Fruit fly (Drosophila melanogaster) whole organism, embryonic: ENCODE results near the gene Obp83g.

ENCODE experiments used
- Ada2b ChIP-seq: fragments of 200-800 bp; sonication (Bioruptor generic); IDR thresholded peaks from 2 replicates; pipeline ENCODE4 v1.3.6; 2022; ENCODE audit warnings: missing biosample characterization, missing genetic modification characterization
- Asciz ChIP-seq: fragments of 200-800 bp; sonication (Bioruptor generic); optimal IDR thresholded peaks from 2 replicates; lab custom pipeline; 2017; ENCODE audit warnings: missing biosample characterization, mild to moderate bottlenecking, missing genetic modification characterization, missing genetic modification reagents
- B-H1 ChIP-seq: fragments of 200-800 bp; sonication (Bioruptor generic); IDR thresholded peaks from 3 replicates; pipeline ENCODE4 v1.3.6; 2022; ENCODE audit warnings: missing biosample characterization, missing genetic modification characterization
- CG10209 ChIP-seq: fragments of 200-800 bp; sonication (Bioruptor generic); optimal IDR thresholded peaks from 3 replicates; lab custom pipeline; 2017; ENCODE audit warnings: missing biosample characterization, mild to moderate bottlenecking, missing genetic modification characterization, missing genetic modification reagents
- CG10366 ChIP-seq: fragments of 200-800 bp; sonication (Bioruptor generic); IDR thresholded peaks from 2 replicates; pipeline ENCODE4 v1.3.6; 2022; ENCODE audit warnings: missing biosample characterization, missing genetic modification characterization
- CG11093 ChIP-seq: fragments of 200-800 bp; sonication (Bioruptor generic); IDR thresholded peaks from 3 replicates; pipeline ENCODE4 v1.3.6; 2022; ENCODE audit warnings: missing biosample characterization, missing genetic modification characterization
- CG11247 ChIP-seq: fragments of 200-800 bp; sonication (Bioruptor generic); IDR thresholded peaks from 2 replicates; pipeline ENCODE4 v1.3.6; 2022; ENCODE audit warnings: missing biosample characterization, missing genetic modification characterization
- CG11398 ChIP-seq: fragments of 200-800 bp; sonication (Bioruptor generic); optimal IDR thresholded peaks from 2 replicates; lab custom pipeline; 2016; ENCODE audit warnings: missing biosample characterization, missing genetic modification characterization
- CG11504 ChIP-seq: fragments of 200-800 bp; sonication (Bioruptor generic); optimal IDR thresholded peaks from 3 replicates; lab custom pipeline; 2019; ENCODE audit warnings: missing biosample characterization, mild to moderate bottlenecking, missing genetic modification characterization, moderate library complexity
- CG14050 ChIP-seq: fragments of 200-800 bp; sonication (Bioruptor generic); IDR thresholded peaks from 3 replicates; pipeline ENCODE4 v1.3.6; 2022; ENCODE audit warnings: missing biosample characterization, missing genetic modification characterization
- CG15514 ChIP-seq: fragments of 200-800 bp; sonication (Bioruptor generic); optimal IDR thresholded peaks from 3 replicates; lab custom pipeline; 2017; ENCODE audit warnings: missing biosample characterization, missing genetic modification characterization, mild to moderate bottlenecking, moderate library complexity, missing genetic modification reagents
- CG15601 ChIP-seq: fragments of 200-800 bp; sonication (Bioruptor generic); optimal IDR thresholded peaks from 3 replicates; lab custom pipeline; 2019; ENCODE audit warnings: missing biosample characterization, mild to moderate bottlenecking, missing genetic modification characterization, moderate library complexity
- CG17359 ChIP-seq: fragments of 200-800 bp; sonication (Bioruptor generic); optimal IDR thresholded peaks from 3 replicates; lab custom pipeline; 2018; ENCODE audit warnings: missing biosample characterization, mild to moderate bottlenecking, missing genetic modification characterization, moderate library complexity
- CG17568 ChIP-seq: fragments of 200-800 bp; sonication (Bioruptor generic); optimal IDR thresholded peaks from 2 replicates; lab custom pipeline; 2018; ENCODE audit warnings: missing biosample characterization, mild to moderate bottlenecking, missing genetic modification characterization, moderate library complexity
- CG18764 ChIP-seq: fragments of 200-800 bp; sonication (Bioruptor generic); optimal IDR thresholded peaks from 3 replicates; lab custom pipeline; 2016; ENCODE audit warnings: missing biosample characterization, missing genetic modification characterization
- CG2199 ChIP-seq: fragments of 200-800 bp; sonication (Bioruptor generic); IDR thresholded peaks from 3 replicates; pipeline ENCODE4 v1.3.6; 2022; ENCODE audit warnings: missing biosample characterization, missing genetic modification characterization
- CG34224 ChIP-seq: fragments of 200-800 bp; sonication (Bioruptor generic); IDR thresholded peaks from 3 replicates; pipeline ENCODE4 v1.3.6; 2022; ENCODE audit warnings: missing biosample characterization, missing genetic modification characterization; ENCODE audit not compliant: partially characterized antibody
- CG4854 ChIP-seq: fragments of 200-800 bp; sonication (Bioruptor generic); optimal IDR thresholded peaks from 2 replicates; lab custom pipeline; 2016; ENCODE audit warnings: missing biosample characterization, missing genetic modification characterization, inconsistent platforms
- CG6175 ChIP-seq: fragments of 200-800 bp; sonication (Bioruptor generic); IDR thresholded peaks from 3 replicates; pipeline ENCODE4 v1.3.6; 2022; ENCODE audit warnings: missing biosample characterization, missing genetic modification characterization
- CG7786 ChIP-seq: fragments of 200-800 bp; sonication (Bioruptor generic); optimal IDR thresholded peaks from 2 replicates; lab custom pipeline; 2016; ENCODE audit warnings: missing biosample characterization, missing genetic modification characterization
- CG7839 ChIP-seq: fragments of 200-800 bp; sonication (Bioruptor generic); optimal IDR thresholded peaks from 3 replicates; lab custom pipeline; 2018; ENCODE audit warnings: missing biosample characterization, mild to moderate bottlenecking, missing genetic modification characterization, moderate library complexity
- CoRest ChIP-seq: fragments of 200-800 bp; sonication (Bioruptor generic); optimal IDR thresholded peaks from 3 replicates; lab custom pipeline; 2018; ENCODE audit warnings: missing biosample characterization, mild to moderate bottlenecking, missing genetic modification characterization, moderate library complexity
- D19B ChIP-seq: fragments of 200-800 bp; sonication (Bioruptor generic); optimal IDR thresholded peaks from 2 replicates; lab custom pipeline; 2017; ENCODE audit warnings: missing biosample characterization, mild to moderate bottlenecking, missing genetic modification characterization
- Doc2 ChIP-seq: fragments of 200-800 bp; sonication (Bioruptor generic); IDR thresholded peaks from 2 replicates; pipeline ENCODE4 v1.3.6; 2022; ENCODE audit warnings: missing biosample characterization, missing genetic modification characterization
- Fer1 ChIP-seq: fragments of 200-800 bp; sonication (Bioruptor generic); optimal IDR thresholded peaks from 2 replicates; lab custom pipeline; 2017; ENCODE audit warnings: missing biosample characterization, mild to moderate bottlenecking, missing genetic modification characterization
- Fer3 ChIP-seq: fragments of 200-800 bp; sonication (Bioruptor generic); optimal IDR thresholded peaks from 2 replicates; lab custom pipeline; 2018; ENCODE audit warnings: missing biosample characterization, mild to moderate bottlenecking, missing genetic modification characterization, moderate library complexity
- Gug ChIP-seq: fragments of 200-800 bp; sonication (Bioruptor generic); IDR thresholded peaks from 4 replicates; pipeline ENCODE4 v1.3.6; 2022; ENCODE audit warnings: missing biosample characterization, missing genetic modification characterization
- H15 ChIP-seq: fragments of 200-800 bp; sonication (Bioruptor generic); IDR thresholded peaks from 3 replicates; pipeline ENCODE4 v1.3.6; 2022; ENCODE audit warnings: missing biosample characterization, missing genetic modification characterization
- Hmx ChIP-seq: fragments of 200-800 bp; sonication (Bioruptor generic); optimal IDR thresholded peaks from 2 replicates; lab custom pipeline; 2016; ENCODE audit warnings: missing biosample characterization, missing genetic modification characterization
- Hr51 ChIP-seq, 2 experiments: fragments of 200-800 bp; sonication (Bioruptor generic); optimal IDR thresholded peaks; 2 replicates in 1 of 2; 3 replicates in 1 of 2; lab custom pipeline; 2016 to 2018; ENCODE audit warnings: missing biosample characterization in 2 of 2, missing genetic modification characterization in 2 of 2, mild to moderate bottlenecking in 1 of 2, moderate library complexity in 1 of 2
- Med ChIP-seq: fragments of 200-800 bp; sonication (Bioruptor generic); peaks from one replicate; lab custom pipeline; 2016; ENCODE audit warnings: missing biosample characterization, missing genetic modification characterization, mild to moderate bottlenecking, inconsistent platforms, moderate library complexity
- Mrtf ChIP-seq: fragments of 200-800 bp; sonication (Bioruptor generic); IDR thresholded peaks from 3 replicates; pipeline ENCODE4 v1.3.6; 2022; ENCODE audit warnings: missing biosample characterization, missing genetic modification characterization
- Xbp1 ChIP-seq: fragments of 200-800 bp; sonication (Bioruptor generic); optimal IDR thresholded peaks from 3 replicates; lab custom pipeline; 2016; ENCODE audit warnings: missing biosample characterization, mild to moderate bottlenecking, missing genetic modification characterization
- Xrp1 ChIP-seq: fragments of 200-800 bp; sonication (Bioruptor generic); IDR thresholded peaks from 2 replicates; pipeline ENCODE4 v1.3.6; 2022; ENCODE audit warnings: missing biosample characterization, missing genetic modification characterization
- bigmax ChIP-seq: fragments of 200-800 bp; sonication (Bioruptor generic); optimal IDR thresholded peaks from 2 replicates; lab custom pipeline; 2018; ENCODE audit warnings: missing biosample characterization, mild to moderate bottlenecking, missing genetic modification characterization
- cas ChIP-seq: fragments of 200-800 bp; sonication (Bioruptor generic); IDR thresholded peaks from 2 replicates; pipeline ENCODE4 v1.3.6; 2022; ENCODE audit warnings: missing biosample characterization, missing genetic modification characterization
- cg ChIP-seq: fragments of 200-800 bp; sonication (Bioruptor generic); optimal IDR thresholded peaks from 3 replicates; lab custom pipeline; 2019; ENCODE audit warnings: missing biosample characterization, mild to moderate bottlenecking, missing genetic modification characterization, moderate library complexity
- eve ChIP-seq, 2 experiments: fragments of >200 bp; optimal IDR thresholded peaks; 2 replicates each; lab custom pipeline; 2017; ENCODE audit warnings: missing biosample characterization in 2 of 2, missing genetic modification characterization in 2 of 2
- fd64A ChIP-seq: fragments of 200-800 bp; sonication (Bioruptor generic); optimal IDR thresholded peaks from 3 replicates; lab custom pipeline; 2018; ENCODE audit warnings: missing biosample characterization, mild to moderate bottlenecking, missing genetic modification characterization
- fru ChIP-seq: fragments of >200 bp; optimal IDR thresholded peaks from 2 replicates; lab custom pipeline; 2017
- hb ChIP-seq: fragments of 200-800 bp; sonication (Bioruptor generic); IDR thresholded peaks from 3 replicates; pipeline ENCODE4 v1.3.6; 2022; ENCODE audit warnings: missing biosample characterization, missing genetic modification characterization; ENCODE audit not compliant: partially characterized antibody
- kah ChIP-seq: fragments of 200-800 bp; sonication (Bioruptor generic); optimal IDR thresholded peaks from 2 replicates; lab custom pipeline; 2018; ENCODE audit warnings: missing biosample characterization, mild to moderate bottlenecking, missing genetic modification characterization
- lilli ChIP-seq: fragments of 200-800 bp; sonication (Bioruptor generic); optimal IDR thresholded peaks from 3 replicates; lab custom pipeline; 2016; ENCODE audit warnings: missing biosample characterization, missing genetic modification characterization
- mld ChIP-seq: fragments of 200-800 bp; sonication (Bioruptor generic); IDR thresholded peaks from 3 replicates; pipeline ENCODE4 v1.3.6; 2022; ENCODE audit warnings: missing biosample characterization, missing genetic modification characterization; ENCODE audit not compliant: partially characterized antibody
- pnt ChIP-seq: fragments of 200-800 bp; sonication (Bioruptor generic); optimal IDR thresholded peaks from 3 replicates; lab custom pipeline; 2016; ENCODE audit warnings: missing biosample characterization, missing genetic modification characterization
- trh ChIP-seq: fragments of 200-800 bp; sonication (Bioruptor generic); optimal IDR thresholded peaks from 2 replicates; lab custom pipeline; 2016; ENCODE audit warnings: missing biosample characterization, missing genetic modification characterization
- tup ChIP-seq: fragments of 200-800 bp; sonication (Bioruptor generic); optimal IDR thresholded peaks from 2 replicates; lab custom pipeline; 2016; ENCODE audit warnings: missing biosample characterization, mild to moderate bottlenecking, missing genetic modification characterization, moderate library complexity
- tx ChIP-seq: fragments of 200-800 bp; sonication (Bioruptor generic); optimal IDR thresholded peaks from 2 replicates; lab custom pipeline; 2016; ENCODE audit warnings: missing biosample characterization, missing genetic modification characterization
- unpg ChIP-seq: fragments of 200-800 bp; sonication (Bioruptor generic); optimal IDR thresholded peaks from 3 replicates; lab custom pipeline; 2018; ENCODE audit warnings: missing biosample characterization, mild to moderate bottlenecking, missing genetic modification characterization, moderate library complexity
- zfh1 ChIP-seq: fragments of 200-800 bp; sonication (Bioruptor generic); IDR thresholded peaks from 3 replicates; pipeline ENCODE4 v1.3.6; 2022; ENCODE audit warnings: missing biosample characterization, missing genetic modification characterization

Obp83g gene

dm6 chr3R:6112252-6112995 lies at the start of gene Obp83g (continued):
- TF ChIP-seq H15 (GFP tag; lab: Robert Waterston, UW) (no peak), CG17568 (GFP tag; lab: Kevin White, UChicago) (no peak), CG15601 (no peak), pnt (GFP tag; lab: Kevin White, UChicago) (no peak), fru (no peak), Hmx (no peak), CoRest (tag; lab: Kevin White, UChicago) (peak; percentile 64), Hr51 (GFP tag; optimal IDR thresholded peaks at IDR 0.05; lab: Kevin White, UChicago) (peak in 1 of 2 experiments; percentile 69), Fer3 (tag; lab: Kevin White, UChicago) (peak; percentile 31), CG4854 (no peak), Mrtf (peak; percentile 42; the same call in 1 of the 3 replicates), Doc2 (GFP tag; lab: Robert Waterston, UW) (no peak), CG2199 (GFP tag; lab: Robert Waterston, UW) (no peak), unpg (GFP tag; lab: Kevin White, UChicago) (peak; percentile 35), CG7786 (no peak), B-H1 (GFP tag; lab: Robert Waterston, UW) (no peak), hb (GFP tag; lab: Robert Waterston, UW) (no peak), tup (GFP tag; lab: Kevin White, UChicago) (no peak), Med (GFP tag; lab: Kevin White, UChicago) (peak; percentile 74), eve (GFP tag; optimal IDR thresholded peaks at IDR 0.05; lab: Kevin White, UChicago) (peak in 1 of 2 experiments; percentile 41), D19B (GFP tag; lab: Kevin White, UChicago) (peak; percentile 12), Xbp1 (peak; percentile 29), CG6175 (GFP tag; lab: Robert Waterston, UW) (peak; percentile 93), Fer1 (peak; percentile 32), zfh1 (no peak), trh (GFP tag; lab: Kevin White, UChicago) (no peak), Gug (GFP tag; lab: Robert Waterston, UW) (0 out of 4 replicates have a peak, but pooled peaks have one; percentile 23), CG11504 (tag; lab: Kevin White, UChicago) (peak; percentile 70), CG10366 (GFP tag; lab: Robert Waterston, UW) (peak; percentile 23; the same call in 1 of the 2 replicates), CG14050 (GFP tag; lab: Robert Waterston, UW) (no peak), tx (no peak), CG34224 (GFP tag; lab: Robert Waterston, UW) (no peak), CG17359 (tag; lab: Kevin White, UChicago) (peak; percentile 49), mld (GFP tag; lab: Robert Waterston, UW) (no peak), CG11398 (GFP tag; lab: Kevin White, UChicago) (no peak), CG15514 (peak; percentile 9), CG7839 (peak; percentile 51), bigmax (GFP tag; lab: Kevin White, UChicago) (no peak), CG10209 (GFP tag; lab: Kevin White, UChicago) (peak; percentile 23), CG11093 (GFP tag; lab: Robert Waterston, UW) (no peak), Ada2b (GFP tag; lab: Robert Waterston, UW) (0 out of 2 replicates have a peak, but pooled peaks have one; percentile 26), lilli (GFP tag; lab: Kevin White, UChicago) (peak; percentile 36), CG11247 (GFP tag; lab: Robert Waterston, UW) (no peak; the same call in 1 of the 2 replicates), Asciz (peak; percentile 18), CG18764 (GFP tag; lab: Kevin White, UChicago) (no peak), Xrp1 (GFP tag; lab: Robert Waterston, UW) (no peak), kah (GFP tag; lab: Kevin White, UChicago) (no peak), cg (GFP tag; lab: Kevin White, UChicago) (no peak), cas (no peak), fd64A (GFP tag; lab: Kevin White, UChicago) (no peak)
